Fruit fly (Drosophila melanogaster): Measurements from ENCODE around the gene CG7246.

Gene CG7246

DNA sequence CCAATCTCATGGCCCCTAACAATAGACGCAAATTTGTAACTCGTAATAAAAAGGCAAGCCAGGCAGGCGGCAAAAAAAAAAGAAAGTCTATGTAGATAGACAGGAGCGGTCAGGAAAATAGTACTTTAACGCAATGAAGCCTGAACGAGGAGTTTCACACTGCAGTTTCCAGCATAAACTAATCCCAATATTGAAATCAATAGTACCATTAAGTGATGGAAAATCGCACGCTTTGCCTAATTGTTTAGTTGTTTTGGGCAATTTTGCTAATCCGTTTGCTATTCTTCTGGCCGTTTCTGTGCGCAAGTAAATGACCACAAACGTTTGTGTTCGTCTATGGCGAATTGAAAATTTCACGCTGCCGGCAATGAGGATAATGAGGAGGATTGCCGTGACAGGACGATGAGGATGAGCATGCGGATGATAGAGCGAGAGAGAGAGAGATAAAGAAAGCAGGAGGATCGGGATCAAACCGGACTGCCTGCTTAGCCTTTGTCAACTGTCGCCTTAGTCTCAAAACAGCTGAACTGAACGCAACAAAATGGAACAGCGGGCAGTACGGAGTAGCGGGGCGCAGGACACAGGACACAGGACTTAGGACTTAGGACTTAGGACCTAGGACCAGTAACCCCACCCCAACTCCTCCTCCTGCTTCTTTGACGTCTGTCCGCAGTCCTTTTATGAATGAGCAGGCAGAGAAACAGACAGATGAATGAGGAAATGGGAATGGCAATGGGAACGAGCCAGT, 46.6 kb upstream of the CG7246 start (continued):
- TF ChIP-seq prd (optimal IDR thresholded peaks at IDR 0.05): no peak
- peak; percentile 64; the same call in 2 of the 3 replicates for TF ChIP-seq prd (GFP tag; IDR thresholded peaks at IDR 0.05)
- no peak for TF ChIP-seq Jarid2 (GFP tag; optimal IDR thresholded peaks at IDR 0.05)
- TF ChIP-seq CG4730 (GFP tag; IDR thresholded peaks at IDR 0.05): no peak
- peak; percentile 85 for TF ChIP-seq D (optimal IDR thresholded peaks at IDR 0.05)
- no peak for TF ChIP-seq D (GFP tag; optimal IDR thresholded peaks at IDR 0.05)
- no peak for TF ChIP-seq hkb (optimal IDR thresholded peaks at IDR 0.05)
- TF ChIP-seq hkb (GFP tag; IDR thresholded peaks at IDR 0.05): peak; percentile 21; the same call in 1 of the 2 replicates
- no peak for TF ChIP-seq dysf (GFP tag; IDR thresholded peaks at IDR 0.05)
- no peak for TF ChIP-seq CG13287 (GFP tag; IDR thresholded peaks at IDR 0.05; ENCODE audit: partially characterized antibody)
- peak; percentile 6 for TF ChIP-seq PHDP (tag; optimal IDR thresholded peaks at IDR 0.05)
- TF ChIP-seq ranshi (GFP tag; IDR thresholded peaks at IDR 0.05): 0 out of 2 replicates have a peak, but pooled peaks have one; percentile 15
- peak in 1 of 2 experiments; percentile 52 for TF ChIP-seq eve (GFP tag; optimal IDR thresholded peaks at IDR 0.05)
- no peak for TF ChIP-seq CG10959 (GFP tag; IDR thresholded peaks at IDR 0.05)
- no peak for TF ChIP-seq Vsx1 (GFP tag; optimal IDR thresholded peaks at IDR 0.05)
- peak; percentile 35 for TF ChIP-seq dmrt99B (tag; optimal IDR thresholded peaks at IDR 0.05)
- TF ChIP-seq CG2712 (tag; optimal IDR thresholded peaks at IDR 0.05): peak; percentile 20
- 0 out of 3 replicates have a peak, but pooled peaks have one; percentile 13 for TF ChIP-seq ci (GFP tag; IDR thresholded peaks at IDR 0.05)
- no peak for TF ChIP-seq CG10321 (GFP tag; IDR thresholded peaks at IDR 0.05)
- TF ChIP-seq bab2 (GFP tag; optimal IDR thresholded peaks at IDR 0.05): peak; percentile 7
- peak; percentile 33 for TF ChIP-seq twi (tag; optimal IDR thresholded peaks at IDR 0.05)
- TF ChIP-seq az2 (GFP tag; optimal IDR thresholded peaks at IDR 0.05): peak; percentile 2
- peak in 1 of 2 experiments; percentile 20 for TF ChIP-seq bsh (GFP tag; optimal IDR thresholded peaks at IDR 0.05)
- TF ChIP-seq Doc2 (GFP tag; IDR thresholded peaks at IDR 0.05): no peak
- no peak for TF ChIP-seq CG4707 (GFP tag; optimal IDR thresholded peaks at IDR 0.05)
- no peak for TF ChIP-seq CG18619 (GFP tag; optimal IDR thresholded peaks at IDR 0.05)
- TF ChIP-seq CoRest (tag; optimal IDR thresholded peaks at IDR 0.05): peak; percentile 2
- TF ChIP-seq peb (GFP tag; IDR thresholded peaks at IDR 0.05): no peak
- TF ChIP-seq Poxn (GFP tag; IDR thresholded peaks at IDR 0.05): no peak
- TF ChIP-seq CG8281 (tag; optimal IDR thresholded peaks at IDR 0.05): no peak
- TF ChIP-seq Blimp-1 (GFP tag; optimal IDR thresholded peaks at IDR 0.05): peak; percentile 9
- TF ChIP-seq Sox102F (GFP tag; optimal IDR thresholded peaks at IDR 0.05): peak; percentile 37
- 0 out of 3 replicates have a peak, but pooled peaks have one; percentile 31 for TF ChIP-seq CG11695 (GFP tag; IDR thresholded peaks at IDR 0.05)
- TF ChIP-seq Sin3A (optimal IDR thresholded peaks at IDR 0.05): no peak
- TF ChIP-seq fu2 (GFP tag; optimal IDR thresholded peaks at IDR 0.05): no peak
- TF ChIP-seq nerfin-1 (tag; optimal IDR thresholded peaks at IDR 0.05): peak; percentile 13

DNA sequence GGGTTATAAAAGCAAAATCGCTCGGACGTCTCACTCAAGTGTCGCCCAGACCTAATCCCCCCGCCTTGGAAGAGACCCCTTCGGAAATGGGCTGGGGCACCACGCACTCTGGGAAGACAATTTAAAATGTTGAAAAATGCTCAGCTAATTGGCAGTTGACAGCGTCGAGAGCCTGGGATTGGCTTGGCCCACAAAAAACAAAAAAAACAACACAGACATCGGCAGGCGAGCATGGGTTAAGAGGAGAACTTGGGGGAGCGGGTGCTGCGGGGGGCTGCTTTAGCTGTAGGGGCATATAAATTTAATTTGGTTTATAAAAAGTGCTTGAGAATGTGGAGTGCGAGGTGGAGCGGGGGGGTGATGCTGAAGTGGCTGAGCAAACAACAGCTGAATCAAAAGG, 41.6 kb upstream of the CG7246 start:
- TF ChIP-seq CG5180 (GFP tag; optimal IDR thresholded peaks at IDR 0.05) (peak; percentile 47), Camta (GFP tag; optimal IDR thresholded peaks at IDR 0.05) (no peak), gfzf (GFP tag; optimal IDR thresholded peaks at IDR 0.05) (no peak), Ptx1 (GFP tag; IDR thresholded peaks at IDR 0.05) (no peak), wek (GFP tag; optimal IDR thresholded peaks at IDR 0.05) (no peak), Trl (optimal IDR thresholded peaks at IDR 0.05) (no peak), Trl (GFP tag; optimal IDR thresholded peaks at IDR 0.05) (no peak), CG17912 (GFP tag; optimal IDR thresholded peaks at IDR 0.05) (no peak), CG18262 (tag; optimal IDR thresholded peaks at IDR 0.05) (no peak), Hmr (GFP tag; optimal IDR thresholded peaks at IDR 0.05) (no peak), Xrp1 (GFP tag; IDR thresholded peaks at IDR 0.05) (0 out of 2 replicates have a peak, but pooled peaks have one; percentile 4), Dad (GFP tag; optimal IDR thresholded peaks at IDR 0.05) (no peak), CG5245 (GFP tag; optimal IDR thresholded peaks at IDR 0.05) (no peak), CG15269 (tag; optimal IDR thresholded peaks at IDR 0.05) (no peak), Aef1 (GFP tag; IDR thresholded peaks at IDR 0.05) (no peak), sob (GFP tag; IDR thresholded peaks at IDR 0.05) (0 out of 2 replicates have a peak, but pooled peaks have one; percentile 8), sisA (GFP tag; IDR thresholded peaks at IDR 0.05) (no peak)
